Fruit fly (Drosophila melanogaster) S2 (cell line): ENCODE measurements around the gene Unc-76.

ENCODE experiments used
- CG8478 ChIP-seq: fragments of >200 bp; optimal IDR thresholded peaks from 2 replicates; lab custom pipeline; 2018
- CTCF ChIP-seq, 2 experiments: fragments of >200 bp; optimal IDR thresholded peaks; 2 replicates each; lab custom pipeline; 2018

- no peak for TF ChIP-seq CG8478
- TF ChIP-seq CTCF (optimal IDR thresholded peaks at IDR 0.05; lab: Kevin White, UChicago), result no peak
Measured at dm6 chrX:2098267-2098666, 17.9 kb downstream of the Unc-76 start.
